Fruit fly (Drosophila melanogaster) whole organism, embryonic: Measurements from ENCODE around the gene CG14088.

Experiments used
- ATbp ChIP-seq: fragments of 200-800 bp; sonication (Bioruptor generic); optimal IDR thresholded peaks from 2 replicates; lab custom pipeline; 2017; ENCODE audit warnings: missing biosample characterization, mild to moderate bottlenecking, missing genetic modification characterization, missing genetic modification reagents
- Aef1 ChIP-seq: fragments of 200-800 bp; sonication (Bioruptor generic); IDR thresholded peaks from 3 replicates; pipeline ENCODE4 v1.3.6; 2022; ENCODE audit warnings: missing biosample characterization, missing genetic modification characterization
- CG10565 ChIP-seq: fragments of 200-800 bp; sonication (Bioruptor generic); optimal IDR thresholded peaks from 3 replicates; lab custom pipeline; 2016; ENCODE audit warnings: missing biosample characterization, mild to moderate bottlenecking, missing genetic modification characterization
- CG10654 ChIP-seq: fragments of 200-800 bp; sonication (Bioruptor generic); optimal IDR thresholded peaks from 2 replicates; lab custom pipeline; 2016; ENCODE audit warnings: missing biosample characterization, missing genetic modification characterization
- CG11085 ChIP-seq: fragments of 200-800 bp; sonication (Bioruptor generic); IDR thresholded peaks from 2 replicates; pipeline ENCODE4 v1.3.6; 2022; ENCODE audit warnings: missing biosample characterization, missing genetic modification characterization
- CG11695 ChIP-seq: fragments of 200-800 bp; sonication (Bioruptor generic); IDR thresholded peaks from 3 replicates; pipeline ENCODE4 v1.3.6; 2022; ENCODE audit warnings: missing biosample characterization, missing genetic modification characterization
- CG11696 ChIP-seq: fragments of 200-800 bp; sonication (Bioruptor generic); IDR thresholded peaks from 2 replicates; pipeline ENCODE4 v1.3.6; 2022; ENCODE audit warnings: missing biosample characterization, missing genetic modification characterization
- CG12391 ChIP-seq: fragments of 200-800 bp; sonication (Bioruptor generic); optimal IDR thresholded peaks from 3 replicates; lab custom pipeline; 2018; ENCODE audit warnings: missing biosample characterization, mild to moderate bottlenecking, missing genetic modification characterization, moderate library complexity
- CG12942 ChIP-seq: fragments of 200-800 bp; sonication (Bioruptor generic); optimal IDR thresholded peaks from 3 replicates; lab custom pipeline; 2016; ENCODE audit warnings: missing biosample characterization, missing genetic modification characterization
- CG14667 ChIP-seq: fragments of 200-800 bp; sonication (Bioruptor generic); IDR thresholded peaks from 2 replicates; pipeline ENCODE4 v1.3.6; 2022; ENCODE audit warnings: missing biosample characterization, missing genetic modification characterization
- CG1529 ChIP-seq: fragments of 200-800 bp; sonication (Bioruptor generic); optimal IDR thresholded peaks from 3 replicates; lab custom pipeline; 2018; ENCODE audit warnings: missing biosample characterization, missing genetic modification characterization
- CG17568 ChIP-seq: fragments of 200-800 bp; sonication (Bioruptor generic); optimal IDR thresholded peaks from 2 replicates; lab custom pipeline; 2018; ENCODE audit warnings: missing biosample characterization, mild to moderate bottlenecking, missing genetic modification characterization, moderate library complexity
- CG18476 ChIP-seq: fragments of 200-800 bp; sonication (Bioruptor generic); optimal IDR thresholded peaks from 2 replicates; lab custom pipeline; 2016; ENCODE audit warnings: missing biosample characterization, mild to moderate bottlenecking, missing genetic modification characterization
- CG18619 ChIP-seq: fragments of 200-800 bp; sonication (Bioruptor generic); optimal IDR thresholded peaks from 3 replicates; lab custom pipeline; 2017; ENCODE audit warnings: missing biosample characterization, mild to moderate bottlenecking, missing genetic modification characterization
- CG2129 ChIP-seq: fragments of 200-800 bp; sonication (Bioruptor generic); IDR thresholded peaks from 2 replicates; pipeline ENCODE4 v1.3.6; 2022; ENCODE audit warnings: missing biosample characterization, missing genetic modification characterization; ENCODE audit not compliant: partially characterized antibody
- CG2678 ChIP-seq: fragments of 200-800 bp; sonication (Bioruptor generic); optimal IDR thresholded peaks from 3 replicates; lab custom pipeline; 2019; ENCODE audit warnings: missing biosample characterization, mild to moderate bottlenecking, missing genetic modification characterization, moderate library complexity
- CG4328 ChIP-seq: fragments of 200-800 bp; sonication (Bioruptor generic); optimal IDR thresholded peaks from 3 replicates; lab custom pipeline; 2017; ENCODE audit warnings: missing biosample characterization, missing genetic modification reagents, missing genetic modification characterization
- CG4360 ChIP-seq: fragments of 200-800 bp; sonication (Bioruptor generic); IDR thresholded peaks from 2 replicates; pipeline ENCODE4 v1.3.6; 2022; ENCODE audit warnings: missing biosample characterization, missing genetic modification characterization
- CG6254 ChIP-seq: fragments of 200-800 bp; sonication (Bioruptor generic); optimal IDR thresholded peaks from 3 replicates; lab custom pipeline; 2017; ENCODE audit warnings: mild to moderate bottlenecking, missing biosample characterization, missing genetic modification reagents, missing genetic modification characterization
- CG6689 ChIP-seq: fragments of 200-800 bp; sonication (Bioruptor generic); IDR thresholded peaks from 2 replicates; pipeline ENCODE4 v1.3.6; 2022; ENCODE audit warnings: missing biosample characterization, missing genetic modification characterization
- CG7786 ChIP-seq: fragments of 200-800 bp; sonication (Bioruptor generic); optimal IDR thresholded peaks from 2 replicates; lab custom pipeline; 2016; ENCODE audit warnings: missing biosample characterization, missing genetic modification characterization
- CG7928 ChIP-seq: fragments of 200-800 bp; sonication (Bioruptor generic); optimal IDR thresholded peaks from 2 replicates; lab custom pipeline; 2017; ENCODE audit warnings: missing biosample characterization, mild to moderate bottlenecking, missing genetic modification characterization
- CG9437 ChIP-seq: fragments of 200-800 bp; sonication (Bioruptor generic); optimal IDR thresholded peaks from 2 replicates; lab custom pipeline; 2018; ENCODE audit warnings: missing biosample characterization, mild to moderate bottlenecking, missing genetic modification characterization
- CG9817 ChIP-seq: fragments of 200-800 bp; sonication (Bioruptor generic); optimal IDR thresholded peaks from 2 replicates; lab custom pipeline; 2018; ENCODE audit warnings: missing biosample characterization, mild to moderate bottlenecking, missing genetic modification characterization, moderate library complexity
- Dek ChIP-seq: fragments of 200-800 bp; sonication (Bioruptor generic); optimal IDR thresholded peaks from 3 replicates; lab custom pipeline; 2019; ENCODE audit warnings: missing biosample characterization, mild to moderate bottlenecking, missing genetic modification characterization, moderate library complexity
- Hmr ChIP-seq: fragments of 200-800 bp; sonication (Bioruptor generic); optimal IDR thresholded peaks from 3 replicates; lab custom pipeline; 2017; ENCODE audit warnings: mild to moderate bottlenecking, missing biosample characterization, missing genetic modification reagents, missing genetic modification characterization
- Oaz ChIP-seq: fragments of 200-800 bp; sonication (Bioruptor generic); IDR thresholded peaks from 2 replicates; pipeline ENCODE4 v1.3.6; 2022; ENCODE audit warnings: missing biosample characterization, missing genetic modification characterization
- Poxn ChIP-seq: fragments of 200-800 bp; sonication (Bioruptor generic); IDR thresholded peaks from 2 replicates; pipeline ENCODE4 v1.3.6; 2022; ENCODE audit warnings: missing biosample characterization, missing genetic modification characterization
- Ravus ChIP-seq: fragments of 200-800 bp; sonication (Bioruptor generic); IDR thresholded peaks from 2 replicates; pipeline ENCODE4 v1.3.6; 2022; ENCODE audit warnings: missing biosample characterization, missing genetic modification characterization
- Rfx ChIP-seq: fragments of 200-800 bp; sonication (Bioruptor generic); IDR thresholded peaks from 2 replicates; pipeline ENCODE4 v1.3.6; 2022; ENCODE audit warnings: missing biosample characterization, missing genetic modification characterization
- Rx ChIP-seq: fragments of 200-800 bp; sonication (Bioruptor generic); IDR thresholded peaks from 2 replicates; pipeline ENCODE4 v1.3.6; 2022; ENCODE audit warnings: missing biosample characterization, missing genetic modification characterization
- Six4 ChIP-seq: fragments of 200-800 bp; sonication (Bioruptor generic); optimal IDR thresholded peaks from 2 replicates; lab custom pipeline; 2016; ENCODE audit warnings: missing biosample characterization, missing genetic modification characterization
- Sox100B ChIP-seq: fragments of 200-800 bp; sonication (Bioruptor generic); optimal IDR thresholded peaks from 3 replicates; lab custom pipeline; 2018; ENCODE audit warnings: missing biosample characterization, mild to moderate bottlenecking, missing genetic modification characterization
- Taf1 ChIP-seq: fragments of 200-800 bp; sonication (Bioruptor generic); IDR thresholded peaks from 2 replicates; pipeline ENCODE4 v1.3.6; 2022; ENCODE audit warnings: missing biosample characterization, missing genetic modification characterization
- cg ChIP-seq: fragments of 200-800 bp; sonication (Bioruptor generic); optimal IDR thresholded peaks from 3 replicates; lab custom pipeline; 2019; ENCODE audit warnings: missing biosample characterization, mild to moderate bottlenecking, missing genetic modification characterization, moderate library complexity
- croc ChIP-seq: fragments of 200-800 bp; sonication (Bioruptor generic); conservative IDR thresholded peaks from 3 replicates; pipeline ENCODE4 v1.3.6; 2022; ENCODE audit warnings: missing biosample characterization, missing genetic modification characterization
- esg ChIP-seq: fragments of 200-800 bp; sonication (Bioruptor generic); conservative IDR thresholded peaks from 2 replicates; pipeline ENCODE4 v1.3.6; 2022; ENCODE audit warnings: missing biosample characterization, missing genetic modification characterization
- gcm ChIP-seq: fragments of 200-800 bp; sonication (Bioruptor generic); optimal IDR thresholded peaks from 2 replicates; lab custom pipeline; 2019; ENCODE audit warnings: missing biosample characterization, mild to moderate bottlenecking, missing genetic modification characterization, moderate library complexity
- gem ChIP-seq: fragments of 200-800 bp; sonication (Bioruptor generic); optimal IDR thresholded peaks from 2 replicates; lab custom pipeline; 2019; ENCODE audit warnings: missing biosample characterization, mild to moderate bottlenecking, missing genetic modification characterization, moderate library complexity
- gsb ChIP-seq: fragments of 200-800 bp; sonication (Bioruptor generic); IDR thresholded peaks from 2 replicates; pipeline ENCODE4 v1.3.6; 2022; ENCODE audit warnings: missing biosample characterization, missing genetic modification characterization
- hkb ChIP-seq, 2 experiments: fragments of 200-800 bp in 1 of 2; fragments of >200 bp in 1 of 2; sonication (Bioruptor generic) in 1 of 2; IDR thresholded peaks in 1 of 2; optimal IDR thresholded peaks in 1 of 2; 2 replicates each; pipeline versions ENCODE4 v1.3.6 to Lab custom; 2017 to 2022; ENCODE audit warnings: missing biosample characterization in 1 of 2, missing genetic modification characterization in 1 of 2
- ind ChIP-seq: fragments of 200-800 bp; sonication (Bioruptor generic); optimal IDR thresholded peaks from 3 replicates; lab custom pipeline; 2016; ENCODE audit warnings: missing biosample characterization, missing genetic modification characterization
- nau ChIP-seq: fragments of 200-800 bp; sonication (Bioruptor generic); optimal IDR thresholded peaks from 3 replicates; lab custom pipeline; 2017; ENCODE audit warnings: missing biosample characterization, mild to moderate bottlenecking, missing genetic modification characterization, missing genetic modification reagents
- nerfin-2 ChIP-seq: fragments of 200-800 bp; sonication (Bioruptor generic); IDR thresholded peaks from 2 replicates; pipeline ENCODE4 v1.3.6; 2022; ENCODE audit warnings: missing biosample characterization, missing genetic modification characterization; ENCODE audit not compliant: partially characterized antibody
- nom ChIP-seq: fragments of 200-800 bp; sonication (Bioruptor generic); optimal IDR thresholded peaks from 2 replicates; lab custom pipeline; 2017; ENCODE audit warnings: missing biosample characterization, missing genetic modification characterization, mild to moderate bottlenecking, moderate library complexity, missing genetic modification reagents
- prd ChIP-seq, 3 experiments: fragments of >200 bp in 2 of 3; fragments of 200-800 bp in 1 of 3; sonication (Bioruptor generic) in 1 of 3; optimal IDR thresholded peaks in 2 of 3; IDR thresholded peaks in 1 of 3; 2 replicates in 2 of 3; 3 replicates in 1 of 3; pipeline versions ENCODE4 v1.3.6 to Lab custom; 2017 to 2022; ENCODE audit warnings: missing biosample characterization in 1 of 3, missing genetic modification characterization in 1 of 3
- sqz ChIP-seq: fragments of 200-800 bp; sonication (Bioruptor generic); optimal IDR thresholded peaks from 3 replicates; lab custom pipeline; 2018; ENCODE audit warnings: missing biosample characterization, mild to moderate bottlenecking, missing genetic modification characterization

Gene CG14088

DNA sequence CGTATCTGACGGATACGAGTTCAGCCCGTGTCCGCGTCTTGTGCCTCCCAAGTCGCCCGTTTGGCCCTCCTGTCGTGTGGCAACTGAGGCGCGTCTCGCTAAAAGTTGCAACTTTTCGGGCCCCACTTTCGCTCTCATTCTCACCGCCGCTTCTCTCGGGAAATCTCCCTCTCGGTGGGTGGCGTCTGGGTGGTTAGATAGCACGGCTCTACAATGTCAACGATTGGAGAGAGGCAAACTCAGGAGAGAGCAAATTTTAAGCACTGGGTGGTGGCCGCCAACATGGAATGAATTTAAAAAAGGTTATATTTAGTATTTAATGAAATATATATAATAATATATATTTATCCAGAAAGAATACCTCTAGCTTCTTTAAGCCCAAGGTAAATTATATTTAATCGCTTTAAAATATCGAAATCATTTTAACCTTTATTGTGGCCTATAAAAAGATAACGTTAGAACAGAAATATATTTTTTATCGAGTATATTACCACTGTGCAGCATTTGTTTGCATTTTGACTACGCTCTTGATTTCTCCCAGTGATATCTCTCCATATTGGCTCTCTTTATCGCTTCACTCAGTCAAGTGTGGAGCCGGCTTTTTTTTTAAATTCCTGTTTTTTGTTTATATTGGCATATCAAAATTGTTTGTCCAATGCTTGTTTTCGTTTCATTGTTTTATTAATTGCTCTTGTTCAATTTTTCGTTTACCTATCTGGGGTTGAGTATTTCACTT lies 22.2 kb upstream of the CG14088 start, which contains the start of gene Gbs-76A (continued):
- TF ChIP-seq nau (GFP tag; lab: Kevin White, UChicago) (peak; percentile 32), CG1529 (GFP tag; lab: Kevin White, UChicago) (peak; percentile 62), CG12942 (GFP tag; lab: Kevin White, UChicago) (no peak), ind (GFP tag; lab: Kevin White, UChicago) (peak; percentile 70), CG7928 (GFP tag; lab: Kevin White, UChicago) (no peak), CG18476 (GFP tag; lab: Kevin White, UChicago) (peak; percentile 12), Sox100B (GFP tag; lab: Kevin White, UChicago) (peak; percentile 85), gem (tag; lab: Kevin White, UChicago) (peak; percentile 94), CG11085 (GFP tag; lab: Robert Waterston, UW) (no peak), Aef1 (GFP tag; lab: Robert Waterston, UW) (peak; percentile 64), esg (GFP tag; lab: Robert Waterston, UW) (peak; percentile 59; the same call in 1 of the 2 replicates), Six4 (GFP tag; lab: Kevin White, UChicago) (peak; percentile 41), CG10654 (peak; percentile 1), prd (optimal IDR thresholded peaks at IDR 0.05; lab: Kevin White, UChicago) (no peak), prd (GFP tag; IDR thresholded peaks at IDR 0.05; lab: Robert Waterston, UW) (peak; percentile 65), ATbp (GFP tag; lab: Kevin White, UChicago) (peak; percentile 83), CG4360 (GFP tag; lab: Robert Waterston, UW) (no peak), CG17568 (peak; percentile 52), Ravus (GFP tag; lab: Robert Waterston, UW) (peak; percentile 6; the same call in 1 of the 2 replicates), gsb (GFP tag; lab: Robert Waterston, UW) (peak; percentile 62), Taf1 (GFP tag; lab: Robert Waterston, UW) (peak; percentile 63), Rfx (GFP tag; lab: Robert Waterston, UW) (peak; percentile 82), CG18619 (peak; percentile 85), nerfin-2 (GFP tag; lab: Robert Waterston, UW) (peak; percentile 20; the same call in 1 of the 2 replicates), nom (peak; percentile 63), gcm (GFP tag; lab: Kevin White, UChicago) (peak; percentile 91), Rx (peak; percentile 40; the same call in 1 of the 2 replicates), hkb (optimal IDR thresholded peaks at IDR 0.05; lab: Kevin White, UChicago) (no peak), hkb (GFP tag; IDR thresholded peaks at IDR 0.05; lab: Robert Waterston, UW) (peak; percentile 76), Dek (tag; lab: Kevin White, UChicago) (peak; percentile 79), CG12391 (tag; lab: Kevin White, UChicago) (peak; percentile 89), CG9817 (tag; lab: Kevin White, UChicago) (peak; percentile 74), croc (GFP tag; lab: Robert Waterston, UW) (peak; percentile 73), Oaz (GFP tag; lab: Robert Waterston, UW) (peak; percentile 42; the same call in 1 of the 2 replicates), CG10565 (no peak), CG9437 (GFP tag; lab: Kevin White, UChicago) (peak; percentile 79), CG4328 (peak; percentile 85), Hmr (peak; percentile 90), CG11696 (no peak), CG2678 (tag; lab: Kevin White, UChicago) (peak; percentile 96), CG11695 (GFP tag; lab: Robert Waterston, UW) (peak; percentile 77; the same call in 2 of the 3 replicates), CG14667 (peak; percentile 22; the same call in 1 of the 2 replicates), CG6689 (GFP tag; lab: Robert Waterston, UW) (peak; percentile 85), CG7786 (GFP tag; lab: Kevin White, UChicago) (no peak), Poxn (GFP tag; lab: Robert Waterston, UW) (0 out of 2 replicates have a peak, but pooled peaks have one; percentile 45), CG2129 (GFP tag; lab: Robert Waterston, UW) (no peak), cg (no peak), CG6254 (GFP tag; lab: Kevin White, UChicago) (peak; percentile 79), sqz (GFP tag; lab: Kevin White, UChicago) (peak; percentile 58)
